Worm (Caenorhabditis elegans) whole organism, mixed stage, embryonic: Measurements from ENCODE around the gene ddx-35.

Experiments used
- blmp-1 ChIP-seq: fragments of 150-350 bp; optimal IDR thresholded peaks from 2 replicates; lab custom pipeline; 2014; ENCODE audit warnings: missing biosample characterization, missing genetic modification characterization
- mep-1 ChIP-seq: fragments of 150-350 bp; optimal IDR thresholded peaks from 2 replicates; lab custom pipeline; 2017; ENCODE audit warnings: missing biosample characterization, missing genetic modification reagents, missing genetic modification characterization, inconsistent platforms
- pha-4 ChIP-seq: fragments of 150-350 bp; optimal IDR thresholded peaks from 2 replicates; lab custom pipeline; 2018; ENCODE audit warnings: missing biosample characterization, missing genetic modification reagents, missing genetic modification characterization

DNA sequence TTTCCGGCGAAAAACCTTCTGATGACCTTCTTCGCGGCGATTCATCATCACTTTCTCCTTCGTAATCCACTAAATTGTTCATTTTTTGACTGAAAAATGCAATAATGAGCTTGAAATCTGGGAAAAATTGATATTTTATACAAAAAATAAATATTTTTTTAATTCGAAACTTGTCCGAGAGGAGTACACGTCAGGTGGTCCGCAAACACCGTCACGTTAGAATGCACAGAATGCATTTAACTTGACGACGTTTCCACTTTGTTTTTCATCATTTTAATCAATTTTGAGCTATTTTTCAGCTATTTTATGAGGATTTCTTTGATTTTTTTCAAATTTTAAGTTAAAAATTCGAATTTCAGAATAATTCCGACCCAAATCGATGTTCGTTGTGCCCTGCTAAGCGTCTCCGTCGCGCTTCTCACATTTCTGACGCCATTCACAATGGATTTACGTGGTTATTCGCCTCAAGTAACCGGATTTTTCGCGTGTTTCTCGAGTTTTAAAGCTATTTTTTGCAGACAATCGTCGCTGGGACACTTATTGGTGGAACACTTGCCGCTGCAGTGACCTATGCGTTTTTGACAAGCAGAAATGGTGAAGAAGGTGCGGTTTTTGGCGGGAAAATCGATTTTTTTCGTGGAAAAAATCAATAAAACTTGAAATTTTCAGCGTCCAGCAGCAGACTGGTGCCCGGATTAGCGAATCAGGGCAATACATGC, 4.4 kb upstream of the ddx-35 start, which contains the start of the genes eelo-1 and Y67D2.2:
- TF ChIP-seq blmp-1 (tag; lab: Kevin White, UChicago) (no peak), mep-1 (tag; lab: Kevin White, UChicago) (peak; percentile 45), pha-4 (tag; lab: Kevin White, UChicago) (no peak)
